Fruit fly (Drosophila melanogaster): ENCODE data around the gene Abd-B.

DNA sequence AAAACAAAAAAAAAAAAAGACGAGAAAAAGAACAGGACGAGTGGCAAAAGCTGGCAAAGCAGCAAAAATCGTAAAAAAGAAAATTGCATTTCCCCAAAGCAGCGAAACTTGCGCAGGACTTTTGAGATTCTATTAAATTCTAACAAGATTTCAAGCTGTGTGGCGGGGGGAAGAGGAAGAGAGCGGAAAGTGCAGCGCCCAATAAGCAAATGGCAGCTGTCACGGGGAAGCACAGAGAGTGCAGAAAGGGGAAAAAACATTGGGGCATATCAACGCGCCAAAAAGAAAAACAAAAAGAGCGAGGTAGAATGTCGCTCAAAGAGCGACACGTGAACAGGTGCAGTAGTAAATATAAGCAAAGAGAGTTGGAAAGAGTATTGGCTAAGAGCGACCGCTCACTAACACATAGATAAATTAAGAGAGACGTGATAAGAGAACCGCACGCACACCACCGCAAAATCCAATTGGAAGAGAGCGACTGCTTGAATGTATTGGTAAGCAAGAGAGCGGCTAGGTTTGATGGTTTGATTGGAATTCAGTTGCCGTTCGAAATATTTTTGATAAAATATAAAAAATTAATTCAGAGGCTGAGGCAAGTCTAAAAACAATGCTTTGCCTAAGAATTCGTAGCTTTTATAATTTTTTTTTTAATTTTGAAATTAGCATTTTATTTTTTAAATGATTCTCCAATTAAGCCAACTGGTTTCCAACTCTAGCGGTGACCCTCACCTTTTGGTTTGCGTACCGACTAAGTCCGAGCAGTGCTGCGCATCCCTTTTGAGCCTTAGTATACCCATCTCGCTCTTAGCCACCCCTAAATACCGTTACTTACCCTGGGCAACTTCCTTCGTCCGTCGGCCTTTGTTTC is 73.0 kb downstream of the Abd-B start:
- TF ChIP-seq usp (GFP tag; optimal IDR thresholded peaks at IDR 0.05) (no peak), psq (optimal IDR thresholded peaks at IDR 0.05) (no peak), EcR (GFP tag; optimal IDR thresholded peaks at IDR 0.05) (no peak), pan (optimal IDR thresholded peaks at IDR 0.05) (no peak), Dll (optimal IDR thresholded peaks at IDR 0.05) (no peak), CG8478 (optimal IDR thresholded peaks at IDR 0.05) (peak; percentile 5)
